Worm (Caenorhabditis elegans) whole organism, L4 larva: Measurements from ENCODE around the gene C15B12.2.

Source experiments
- F26F4.8 ChIP-seq: fragments of 200-800 bp; sonication (Bioruptor generic); conservative IDR thresholded peaks from 2 replicates; pipeline ENCODE4 v1.3.6; 2022; ENCODE audit warnings: missing genetic modification characterization, missing compliant biosample characterization
- F37D6.2 ChIP-seq: sonication (generic microtip); optimal IDR thresholded peaks from 2 replicates; lab custom pipeline; 2016; ENCODE audit warnings: mild to moderate bottlenecking, missing genetic modification characterization, missing compliant biosample characterization
- F44E2.7 ChIP-seq: fragments of 200-800 bp; sonication (Bioruptor generic); IDR thresholded peaks from 2 replicates; pipeline ENCODE4 v2.1.2; 2022; ENCODE audit warnings: missing genetic modification characterization, missing compliant biosample characterization
- R02D3.7 ChIP-seq: fragments of 150-350 bp; sonication (generic microtip); optimal IDR thresholded peaks from 3 replicates; lab custom pipeline; 2014; ENCODE audit warnings: missing biosample characterization, missing genetic modification characterization
- Y48G9A.11 ChIP-seq: fragments of 200-800 bp; sonication (Bioruptor generic); IDR thresholded peaks from 2 replicates; pipeline ENCODE4 v1.3.6; 2022; ENCODE audit warnings: missing genetic modification reagents, missing genetic modification characterization, missing compliant biosample characterization
- Y5F2A.4 ChIP-seq: fragments of 200-800 bp; sonication (Bioruptor generic); optimal IDR thresholded peaks from 2 replicates; lab custom pipeline; 2018; ENCODE audit warnings: mild to moderate bottlenecking, missing genetic modification characterization, missing compliant biosample characterization
- aha-1 ChIP-seq: fragments of 150-350 bp; peaks from one replicate; lab custom pipeline; 2014; ENCODE audit warnings: missing biosample characterization, missing genetic modification characterization
- aly-2 ChIP-seq: sonication (generic microtip); optimal IDR thresholded peaks from 2 replicates; lab custom pipeline; 2018; ENCODE audit warnings: missing biosample characterization, missing genetic modification characterization
- arid-1 ChIP-seq: fragments of 200-800 bp; sonication (Bioruptor generic); conservative IDR thresholded peaks from 2 replicates; pipeline ENCODE4 v1.3.6; 2022; ENCODE audit warnings: missing genetic modification reagents, missing genetic modification characterization, missing compliant biosample characterization
- attf-4 ChIP-seq: sonication (generic microtip); optimal IDR thresholded peaks from 3 replicates; lab custom pipeline; 2017; ENCODE audit warnings: missing biosample characterization, missing genetic modification characterization
- ceh-28 ChIP-seq: fragments of 150-350 bp; optimal IDR thresholded peaks from 2 replicates; lab custom pipeline; 2014; ENCODE audit warnings: missing biosample characterization, missing genetic modification reagents, missing genetic modification characterization
- ceh-32 ChIP-seq: sonication (generic microtip); optimal IDR thresholded peaks from 2 replicates; lab custom pipeline; 2016; ENCODE audit warnings: mild to moderate bottlenecking, missing genetic modification characterization, missing compliant biosample characterization; ENCODE audit not compliant: poor library complexity
- ceh-44 ChIP-seq: fragments of 200-800 bp; sonication (Bioruptor generic); IDR thresholded peaks from 2 replicates; pipeline ENCODE4 v1.3.6; 2022; ENCODE audit warnings: missing genetic modification reagents, missing genetic modification characterization, missing compliant biosample characterization
- ces-1 ChIP-seq: fragments of 150-350 bp; sonication (generic microtip); optimal IDR thresholded peaks from 4 replicates; lab custom pipeline; 2014; ENCODE audit warnings: missing biosample characterization, missing genetic modification reagents, missing genetic modification characterization
- daf-12 ChIP-seq: fragments of 150-350 bp; optimal IDR thresholded peaks from 2 replicates; lab custom pipeline; 2014; ENCODE audit warnings: missing biosample characterization, missing genetic modification reagents, missing genetic modification characterization
- daf-16 ChIP-seq, 3 experiments: sonication (generic microtip); optimal IDR thresholded peaks; 2 replicates each; lab custom pipeline; 2016 to 2017; ENCODE audit warnings: missing genetic modification characterization in 3 of 3, missing genetic modification reagents in 3 of 3, mild to moderate bottlenecking in 2 of 3, missing compliant biosample characterization in 2 of 3, missing biosample characterization in 1 of 3, moderate library complexity in 1 of 3
- dmd-6 ChIP-seq: fragments of 200-800 bp; sonication (Bioruptor generic); IDR thresholded peaks from 2 replicates; pipeline ENCODE4 v1.3.6; 2022; ENCODE audit warnings: missing genetic modification reagents, missing genetic modification characterization, missing compliant biosample characterization
- dmd-9 ChIP-seq: fragments of 200-800 bp; sonication (Bioruptor generic); IDR thresholded peaks from 2 replicates; pipeline ENCODE4 v1.3.6; 2022; ENCODE audit warnings: missing genetic modification reagents, missing genetic modification characterization, missing compliant biosample characterization
- dpl-1 ChIP-seq: fragments of 150-350 bp; optimal IDR thresholded peaks from 2 replicates; lab custom pipeline; 2014; ENCODE audit warnings: missing biosample characterization, missing genetic modification reagents, missing genetic modification characterization
- duxl-1 ChIP-seq: sonication (generic microtip); optimal IDR thresholded peaks from 2 replicates; lab custom pipeline; 2016; ENCODE audit warnings: mild to moderate bottlenecking, missing genetic modification characterization, moderate library complexity, missing compliant biosample characterization; ENCODE audit not compliant: poor library complexity
- dve-1 ChIP-seq: sonication (generic microtip); optimal IDR thresholded peaks from 2 replicates; lab custom pipeline; 2017; ENCODE audit warnings: antibody characterized with exemption, mild to moderate bottlenecking, missing genetic modification characterization, missing compliant biosample characterization; ENCODE audit not compliant: insufficient read depth
- egl-27 ChIP-seq: sonication (generic microtip); optimal IDR thresholded peaks from 3 replicates; lab custom pipeline; 2017; ENCODE audit warnings: missing biosample characterization, missing genetic modification reagents, missing genetic modification characterization
- egl-43 ChIP-seq: fragments of 200-800 bp; sonication (Bioruptor generic); IDR thresholded peaks from 2 replicates; pipeline ENCODE4 v1.3.6; 2022; ENCODE audit warnings: missing genetic modification reagents, missing genetic modification characterization, missing compliant biosample characterization
- hlh-11 ChIP-seq: fragments of 200-800 bp; sonication (Bioruptor generic); optimal IDR thresholded peaks from 2 replicates; lab custom pipeline; 2018; ENCODE audit warnings: mild to moderate bottlenecking, missing genetic modification characterization, missing compliant biosample characterization
- hlh-30 ChIP-seq: sonication (generic microtip); optimal IDR thresholded peaks from 2 replicates; lab custom pipeline; 2017; ENCODE audit warnings: antibody characterized with exemption, mild to moderate bottlenecking, missing genetic modification characterization, missing compliant biosample characterization; ENCODE audit not compliant: insufficient read depth
- lin-1 ChIP-seq: fragments of 200-800 bp; sonication (Bioruptor generic); IDR thresholded peaks from 2 replicates; pipeline ENCODE4 v1.3.6; 2022; ENCODE audit warnings: missing genetic modification reagents, missing genetic modification characterization, missing compliant biosample characterization
- lin-15B ChIP-seq: fragments of 150-350 bp; sonication (generic microtip); optimal IDR thresholded peaks from 3 replicates; lab custom pipeline; 2014; ENCODE audit warnings: missing biosample characterization, missing genetic modification characterization
- lsy-2 ChIP-seq, 2 experiments: fragments of 150-350 bp in 1 of 2; sonication (generic microtip) in 1 of 2; optimal IDR thresholded peaks; 2 replicates each; lab custom pipeline; 2014 to 2017; ENCODE audit warnings: missing biosample characterization in 2 of 2, missing genetic modification characterization in 2 of 2
- mdt-29 ChIP-seq: fragments of 200-800 bp; sonication (Bioruptor generic); IDR thresholded peaks from 2 replicates; pipeline ENCODE4 v1.3.6; 2022; ENCODE audit warnings: missing genetic modification reagents, missing genetic modification characterization, missing compliant biosample characterization
- mep-1 ChIP-seq: fragments of 150-350 bp; sonication (generic microtip); optimal IDR thresholded peaks from 3 replicates; lab custom pipeline; 2014; ENCODE audit warnings: missing biosample characterization, missing genetic modification characterization
- nhr-102 ChIP-seq: sonication (generic microtip); optimal IDR thresholded peaks from 2 replicates; lab custom pipeline; 2016; ENCODE audit warnings: mild to moderate bottlenecking, missing genetic modification characterization, moderate library complexity, missing compliant biosample characterization
- nhr-28 ChIP-seq: fragments of 150-350 bp; optimal IDR thresholded peaks from 2 replicates; lab custom pipeline; 2014; ENCODE audit warnings: missing biosample characterization, missing genetic modification characterization
- nhr-41 ChIP-seq: fragments of 200-800 bp; sonication (Bioruptor generic); IDR thresholded peaks from 2 replicates; pipeline ENCODE4 v1.3.6; 2022; ENCODE audit warnings: missing genetic modification reagents, missing genetic modification characterization, missing compliant biosample characterization
- nhr-48 ChIP-seq: sonication (generic microtip); optimal IDR thresholded peaks from 2 replicates; lab custom pipeline; 2016; ENCODE audit warnings: mild to moderate bottlenecking, missing genetic modification characterization, missing compliant biosample characterization
- nhr-76 ChIP-seq: fragments of 150-350 bp; optimal IDR thresholded peaks from 2 replicates; lab custom pipeline; 2014; ENCODE audit warnings: missing biosample characterization, missing genetic modification characterization
- nhr-77 ChIP-seq: fragments of 150-350 bp; optimal IDR thresholded peaks from 2 replicates; lab custom pipeline; 2014; ENCODE audit warnings: missing biosample characterization, missing genetic modification characterization
- php-3 ChIP-seq: fragments of 200-800 bp; sonication (Bioruptor generic); IDR thresholded peaks from 2 replicates; pipeline ENCODE4 v1.3.6; 2022; ENCODE audit warnings: missing genetic modification reagents, missing genetic modification characterization, missing compliant biosample characterization
- pqm-1 ChIP-seq: sonication (generic microtip); optimal IDR thresholded peaks from 2 replicates; lab custom pipeline; 2017; ENCODE audit warnings: missing biosample characterization, missing genetic modification characterization
- rbr-2 ChIP-seq: sonication (generic microtip); optimal IDR thresholded peaks from 2 replicates; lab custom pipeline; 2016; ENCODE audit warnings: missing genotype, missing genetic modification characterization, missing compliant biosample characterization
- tag-97 ChIP-seq: fragments of 200-800 bp; sonication (Bioruptor generic); IDR thresholded peaks from 2 replicates; pipeline ENCODE4 v1.3.6; 2022; ENCODE audit warnings: missing genetic modification characterization, missing compliant biosample characterization
- tra-1 ChIP-seq: fragments of 200-800 bp; sonication (Bioruptor generic); IDR thresholded peaks from 2 replicates; pipeline ENCODE4 v1.3.6; 2022; ENCODE audit warnings: missing genetic modification reagents, missing genetic modification characterization, missing compliant biosample characterization
- unc-130 ChIP-seq: sonication (generic microtip); optimal IDR thresholded peaks from 2 replicates; lab custom pipeline; 2016; ENCODE audit warnings: missing genetic modification reagents, missing genetic modification characterization, missing compliant biosample characterization
- zfp-2 ChIP-seq: sonication (generic microtip); optimal IDR thresholded peaks from 2 replicates; lab custom pipeline; 2016; ENCODE audit warnings: mild to moderate bottlenecking, missing genetic modification characterization, missing compliant biosample characterization
- zip-11 ChIP-seq: fragments of 200-800 bp; sonication (Bioruptor generic); IDR thresholded peaks from 2 replicates; pipeline ENCODE4 v1.3.6; 2022; ENCODE audit warnings: missing genetic modification characterization, missing compliant biosample characterization

C15B12.2 gene

ce11 chrX:6476540-6476939 is 13.3 kb downstream of the C15B12.2 start, which contains the start of gene C15B12.1:
Gene C15B12.1, plus strand, starts transcription at chrX:6476810.
- TF ChIP-seq nhr-102 (tag; lab: Kevin White, UChicago), result no peak
- no peak for TF ChIP-seq mdt-29 (GFP tag; lab: Robert Waterston, UW)
- peak; percentile 70 for TF ChIP-seq php-3
- no peak for TF ChIP-seq lin-1 (GFP tag; lab: Robert Waterston, UW)
- no peak for TF ChIP-seq nhr-48
- TF ChIP-seq dmd-6, result no peak
- no peak for TF ChIP-seq rbr-2 (tag; lab: Kevin White, UChicago)
- no peak for TF ChIP-seq F44E2.7 (GFP tag; lab: Robert Waterston, UW)
- TF ChIP-seq dmd-9 (GFP tag; lab: Robert Waterston, UW), result no peak
- TF ChIP-seq egl-27, result no peak
- TF ChIP-seq pqm-1, result peak; percentile 16
- no peak for TF ChIP-seq aha-1 (tag; lab: Kevin White, UChicago)
- TF ChIP-seq attf-4, result no peak
- TF ChIP-seq nhr-28 (tag; lab: Kevin White, UChicago), result peak; percentile 22
- TF ChIP-seq F26F4.8 (GFP tag; lab: Robert Waterston, UW), result no peak
- no peak for TF ChIP-seq aly-2 (tag; lab: Kevin White, UChicago)
- no peak for TF ChIP-seq duxl-1 (tag; lab: Kevin White, UChicago)
- TF ChIP-seq daf-12, result no peak
- no peak for TF ChIP-seq nhr-77 (tag; lab: Kevin White, UChicago)
- TF ChIP-seq zfp-2 (tag; lab: Kevin White, UChicago), result no peak
- TF ChIP-seq dve-1 (tag; lab: Kevin White, UChicago), result peak; percentile 36
- TF ChIP-seq, all 104 proteins: peak for 4

- TF ChIP-seq unc-130 (no peak), R02D3.7 (no peak), hlh-11 (tag; lab: Kevin White, UChicago) (no peak), nhr-76 (no peak), hlh-30 (tag; lab: Kevin White, UChicago) (no peak), zip-11 (GFP tag; lab: Robert Waterston, UW) (no peak), lin-15B (tag; lab: Kevin White, UChicago) (no peak), nhr-41 (GFP tag; lab: Robert Waterston, UW) (no peak), lsy-2 (tag; optimal IDR thresholded peaks at IDR 0.05; lab: Kevin White, UChicago) (no peak), egl-43 (no peak), F37D6.2 (no peak), daf-16 (GFP tag; optimal IDR thresholded peaks at IDR 0.05; lab: Kevin White, UChicago) (no peak), daf-16 (tag; optimal IDR thresholded peaks at IDR 0.05; lab: Kevin White, UChicago) (no peak), dmd-9 (GFP tag; lab: Robert Waterston, UW) (no peak), mdt-29 (GFP tag; lab: Robert Waterston, UW) (no peak), dpl-1 (GFP tag; lab: Kevin White, UChicago) (no peak), ceh-44 (no peak), nhr-77 (tag; lab: Kevin White, UChicago) (no peak)
These were observed 21.6 kb downstream of the C15B12.2 start, which contains the start of gene gar-1 for ce11 chrX:6484780-6485179. Gene gar-1, minus strand, starts transcription at chrX:6484880.

DNA sequence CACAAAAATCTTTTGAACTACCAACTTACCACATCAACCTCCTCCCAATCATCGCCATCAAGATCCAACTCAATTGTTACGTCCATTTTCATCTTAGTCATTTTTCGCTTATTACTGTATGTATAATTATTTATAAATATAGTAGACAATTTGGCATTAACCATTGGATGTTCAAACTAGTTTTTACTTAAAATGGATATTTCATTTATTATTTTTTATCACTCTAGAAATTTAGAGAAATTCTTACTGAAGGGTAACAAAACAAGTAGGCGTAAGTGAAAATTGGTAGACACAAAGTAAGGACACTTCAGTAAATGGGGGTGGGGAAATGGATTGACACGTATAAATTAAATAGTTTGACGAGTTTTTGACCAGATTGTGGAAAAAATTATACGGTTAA is 36.5 kb downstream of the C15B12.2 start, which contains the start of gene actl-1:
actl-1 (minus strand) TSS at position 101 of the 400 bp plus-strand sequence.
- TF ChIP-seq Y5F2A.4 (GFP tag; lab: Kevin White, UChicago) (no peak), egl-27 (no peak), R02D3.7 (no peak), tag-97 (no peak), tra-1 (GFP tag; lab: Robert Waterston, UW) (no peak), aly-2 (tag; lab: Kevin White, UChicago) (no peak), dmd-9 (GFP tag; lab: Robert Waterston, UW) (no peak), ceh-28 (tag; lab: Kevin White, UChicago) (no peak), arid-1 (GFP tag; lab: Robert Waterston, UW) (no peak), lin-15B (tag; lab: Kevin White, UChicago) (no peak), ceh-32 (tag; lab: Kevin White, UChicago) (no peak), mep-1 (tag; lab: Kevin White, UChicago) (no peak), ces-1 (GFP tag; lab: Kevin White, UChicago) (no peak), Y48G9A.11 (GFP tag; lab: Robert Waterston, UW) (no peak)
